Worm (Caenorhabditis elegans) whole organism, early embryonic: ENCODE data around the gene rpb-4.

Source experiments
- B0310.2 ChIP-seq: sonication (generic microtip); optimal IDR thresholded peaks from 2 replicates; lab custom pipeline; 2016; ENCODE audit warnings: mild to moderate bottlenecking, missing genetic modification characterization, missing compliant biosample characterization
- F13C5.2 ChIP-seq: sonication (generic microtip); optimal IDR thresholded peaks from 2 replicates; lab custom pipeline; 2017; ENCODE audit warnings: mild to moderate bottlenecking, missing genetic modification characterization, inconsistent platforms, missing compliant biosample characterization
- aly-1 ChIP-seq: sonication (generic microtip); optimal IDR thresholded peaks from 2 replicates; lab custom pipeline; 2016; ENCODE audit warnings: missing genetic modification characterization, missing compliant biosample characterization
- ama-1 ChIP-seq: fragments of 150-350 bp; optimal IDR thresholded peaks from 2 replicates; lab custom pipeline; 2014
- ceh-13 ChIP-seq: fragments of 200-800 bp; sonication (Bioruptor generic); optimal IDR thresholded peaks from 2 replicates; lab custom pipeline; 2018; ENCODE audit warnings: mild to moderate bottlenecking, missing genetic modification characterization, missing compliant biosample characterization
- ceh-36 ChIP-seq: sonication (generic microtip); optimal IDR thresholded peaks from 2 replicates; lab custom pipeline; 2016; ENCODE audit warnings: missing genetic modification characterization, inconsistent platforms, missing compliant biosample characterization
- ets-7 ChIP-seq: sonication (generic microtip); optimal IDR thresholded peaks from 2 replicates; lab custom pipeline; 2016; ENCODE audit warnings: missing genotype, missing genetic modification characterization, missing compliant biosample characterization
- flt-1 ChIP-seq: fragments of 200-800 bp; sonication (Bioruptor generic); IDR thresholded peaks from 2 replicates; pipeline ENCODE4 v1.3.6; 2022; ENCODE audit warnings: missing genetic modification characterization, missing compliant biosample characterization
- hmbx-1 ChIP-seq: sonication (generic microtip); optimal IDR thresholded peaks from 2 replicates; lab custom pipeline; 2016; ENCODE audit warnings: mild to moderate bottlenecking, missing genetic modification characterization, missing compliant biosample characterization
- hmg-4 ChIP-seq: fragments of 200-800 bp; sonication (Bioruptor generic); optimal IDR thresholded peaks from 2 replicates; lab custom pipeline; 2018; ENCODE audit warnings: mild to moderate bottlenecking, missing genetic modification characterization, missing compliant biosample characterization
- hnd-1 ChIP-seq: sonication (generic microtip); optimal IDR thresholded peaks from 2 replicates; lab custom pipeline; 2016; ENCODE audit warnings: missing genetic modification characterization, missing compliant biosample characterization
- pes-1 ChIP-seq: fragments of 200-800 bp; sonication (Bioruptor generic); IDR thresholded peaks from 2 replicates; pipeline ENCODE4 v1.3.6; 2022; ENCODE audit warnings: missing genetic modification reagents, missing genetic modification characterization, missing compliant biosample characterization
- scrt-1 ChIP-seq: fragments of 200-800 bp; sonication (Bioruptor generic); IDR thresholded peaks from 2 replicates; pipeline ENCODE4 v1.3.6; 2022; ENCODE audit warnings: missing genetic modification characterization, missing compliant biosample characterization
- sea-1 ChIP-seq: fragments of 200-800 bp; sonication (Bioruptor generic); conservative IDR thresholded peaks from 2 replicates; pipeline ENCODE4 v1.3.6; 2022; ENCODE audit warnings: missing genetic modification characterization, missing compliant biosample characterization
- tbx-11 ChIP-seq: fragments of 200-800 bp; sonication (Bioruptor generic); IDR thresholded peaks from 2 replicates; pipeline ENCODE4 v1.3.6; 2022; ENCODE audit warnings: missing genetic modification characterization, missing compliant biosample characterization
- tbx-37 ChIP-seq: fragments of 200-800 bp; sonication (Bioruptor generic); conservative IDR thresholded peaks from 2 replicates; pipeline ENCODE4 v1.3.6; 2022; ENCODE audit warnings: missing genetic modification reagents, missing genetic modification characterization, missing compliant biosample characterization
- tra-4 ChIP-seq: sonication (generic microtip); optimal IDR thresholded peaks from 2 replicates; lab custom pipeline; 2017; ENCODE audit warnings: missing genetic modification characterization, missing compliant biosample characterization

The rpb-4 gene

ce11 chrII:7374143-7374542 is at the start of gene rpb-4, which contains the start of gene mtch-1:
rpb-4 (plus strand) TSS chrII:7374495.
mtch-1 (minus strand) TSS chrII:7374166.
- no peak for TF ChIP-seq ama-1 (lab: Kevin White, UChicago)
- TF ChIP-seq sea-1 (GFP tag; lab: Robert Waterston, UW), result no peak
- no peak for TF ChIP-seq aly-1 (tag; lab: Kevin White, UChicago)
- no peak for TF ChIP-seq hmbx-1
- TF ChIP-seq tra-4 (tag; lab: Kevin White, UChicago), result no peak
- TF ChIP-seq tbx-37 (GFP tag; lab: Robert Waterston, UW), result no peak
- no peak for TF ChIP-seq hmg-4
- TF ChIP-seq pes-1, result no peak
- no peak for TF ChIP-seq flt-1 (GFP tag; lab: Robert Waterston, UW)
- TF ChIP-seq ceh-13 (GFP tag; lab: Kevin White, UChicago), result no peak
- TF ChIP-seq tbx-11 (GFP tag; lab: Robert Waterston, UW), result no peak
- no peak for TF ChIP-seq scrt-1 (GFP tag; lab: Robert Waterston, UW)
- TF ChIP-seq ceh-36 (tag; lab: Kevin White, UChicago), result no peak
- TF ChIP-seq hnd-1 (tag; lab: Kevin White, UChicago), result no peak
- no peak for TF ChIP-seq ets-7 (tag; lab: Kevin White, UChicago)
- no peak for TF ChIP-seq B0310.2 (tag; lab: Kevin White, UChicago)
- no peak for TF ChIP-seq F13C5.2 (tag; lab: Kevin White, UChicago)

- no peak for TF ChIP-seq pes-1
- TF ChIP-seq scrt-1 (GFP tag; lab: Robert Waterston, UW), result no peak
- no peak for TF ChIP-seq ets-7 (tag; lab: Kevin White, UChicago)
- TF ChIP-seq hmbx-1, result no peak
- no peak for TF ChIP-seq ceh-13 (GFP tag; lab: Kevin White, UChicago)
- TF ChIP-seq hmg-4, result no peak
- no peak for TF ChIP-seq tra-4 (tag; lab: Kevin White, UChicago)
- no peak for TF ChIP-seq aly-1 (tag; lab: Kevin White, UChicago)
- TF ChIP-seq ceh-36 (tag; lab: Kevin White, UChicago), result no peak
- no peak for TF ChIP-seq B0310.2 (tag; lab: Kevin White, UChicago)
- no peak for TF ChIP-seq ama-1 (lab: Kevin White, UChicago)
- TF ChIP-seq hnd-1 (tag; lab: Kevin White, UChicago), result no peak
- TF ChIP-seq tbx-11 (GFP tag; lab: Robert Waterston, UW), result no peak
- TF ChIP-seq F13C5.2 (tag; lab: Kevin White, UChicago), result no peak
- no peak for TF ChIP-seq sea-1 (GFP tag; lab: Robert Waterston, UW)
- no peak for TF ChIP-seq flt-1 (GFP tag; lab: Robert Waterston, UW)
These were observed 49.2 kb upstream of the rpb-4 start for ce11 chrII:7325063-7325480.

ce11 chrII:7326199-7326598 is 48.1 kb upstream of the rpb-4 start:
- TF ChIP-seq tbx-11 (GFP tag; lab: Robert Waterston, UW) (no peak), hmbx-1 (no peak), flt-1 (GFP tag; lab: Robert Waterston, UW) (no peak), ceh-36 (tag; lab: Kevin White, UChicago) (no peak), hnd-1 (tag; lab: Kevin White, UChicago) (no peak), ama-1 (lab: Kevin White, UChicago) (no peak), pes-1 (no peak), aly-1 (tag; lab: Kevin White, UChicago) (no peak)

ce11 chrII:7326997-7327396 is 47.3 kb upstream of the rpb-4 start:
- TF ChIP-seq tra-4 (tag; lab: Kevin White, UChicago), result no peak
- no peak for TF ChIP-seq sea-1 (GFP tag; lab: Robert Waterston, UW)
- TF ChIP-seq F13C5.2 (tag; lab: Kevin White, UChicago), result no peak
- no peak for TF ChIP-seq B0310.2 (tag; lab: Kevin White, UChicago)
- TF ChIP-seq hmg-4, result no peak
- no peak for TF ChIP-seq ceh-13 (GFP tag; lab: Kevin White, UChicago)
- no peak for TF ChIP-seq flt-1 (GFP tag; lab: Robert Waterston, UW)
- no peak for TF ChIP-seq hmbx-1
- no peak for TF ChIP-seq scrt-1 (GFP tag; lab: Robert Waterston, UW)
- TF ChIP-seq tbx-11 (GFP tag; lab: Robert Waterston, UW), result no peak
- no peak for TF ChIP-seq aly-1 (tag; lab: Kevin White, UChicago)
- no peak for TF ChIP-seq pes-1

ce11 chrII:7331224-7331623 is 43.1 kb upstream of the rpb-4 start, which contains the start of gene npax-1:
npax-1 (minus strand) TSS chrII:7331324.
- no peak for TF ChIP-seq hnd-1 (tag; lab: Kevin White, UChicago)
- TF ChIP-seq scrt-1 (GFP tag; lab: Robert Waterston, UW), result no peak
- no peak for TF ChIP-seq ceh-13 (GFP tag; lab: Kevin White, UChicago)
- no peak for TF ChIP-seq ets-7 (tag; lab: Kevin White, UChicago)
- TF ChIP-seq tbx-37 (GFP tag; lab: Robert Waterston, UW), result no peak
- no peak for TF ChIP-seq flt-1 (GFP tag; lab: Robert Waterston, UW)
- TF ChIP-seq tra-4 (tag; lab: Kevin White, UChicago), result no peak
- TF ChIP-seq F13C5.2 (tag; lab: Kevin White, UChicago), result no peak
- TF ChIP-seq ama-1 (lab: Kevin White, UChicago), result no peak
- no peak for TF ChIP-seq tbx-11 (GFP tag; lab: Robert Waterston, UW)
- no peak for TF ChIP-seq B0310.2 (tag; lab: Kevin White, UChicago)
- TF ChIP-seq hmbx-1, result no peak
- TF ChIP-seq pes-1, result no peak
- no peak for TF ChIP-seq ceh-36 (tag; lab: Kevin White, UChicago)

- TF ChIP-seq sea-1 (GFP tag; lab: Robert Waterston, UW) (no peak), B0310.2 (tag; lab: Kevin White, UChicago) (no peak), tra-4 (tag; lab: Kevin White, UChicago) (no peak), ama-1 (lab: Kevin White, UChicago) (no peak), pes-1 (no peak), scrt-1 (GFP tag; lab: Robert Waterston, UW) (no peak), hnd-1 (tag; lab: Kevin White, UChicago) (no peak), tbx-11 (GFP tag; lab: Robert Waterston, UW) (no peak), ceh-13 (GFP tag; lab: Kevin White, UChicago) (no peak), flt-1 (GFP tag; lab: Robert Waterston, UW) (no peak), F13C5.2 (tag; lab: Kevin White, UChicago) (no peak), tbx-37 (GFP tag; lab: Robert Waterston, UW) (no peak), hmg-4 (no peak), ceh-36 (tag; lab: Kevin White, UChicago) (no peak), hmbx-1 (no peak), aly-1 (tag; lab: Kevin White, UChicago) (no peak), ets-7 (tag; lab: Kevin White, UChicago) (no peak)
These were observed 36.8 kb upstream of the rpb-4 start for ce11 chrII:7337469-7337893.
